Fruit fly (Drosophila melanogaster): ENCODE data around the gene XNP.

The XNP gene

dm6 chr3R:25472635-25473552 is 9.7 kb downstream of the XNP start, which contains the start of the genes Fur1 and Vps33B (continued):
- peak; percentile 97 for TF ChIP-seq CG18599 (GFP tag; optimal IDR thresholded peaks at IDR 0.05)
- TF ChIP-seq fd96Cb (tag; optimal IDR thresholded peaks at IDR 0.05): peak; percentile 96
- peak; percentile 96 for TF ChIP-seq Usf (GFP tag; optimal IDR thresholded peaks at IDR 0.05)
- peak; percentile 88 for TF ChIP-seq CG6813 (GFP tag; optimal IDR thresholded peaks at IDR 0.05)
- TF ChIP-seq br (optimal IDR thresholded peaks at IDR 0.05): no peak
- no peak for TF ChIP-seq Hr78 (GFP tag; optimal IDR thresholded peaks at IDR 0.05)
- peak; percentile 92; the same call in 1 of the 3 replicates for TF ChIP-seq CG3726 (GFP tag; IDR thresholded peaks at IDR 0.05)
- peak; percentile 75 for TF ChIP-seq pzg (GFP tag; optimal IDR thresholded peaks at IDR 0.05)
- peak; percentile 96 for TF ChIP-seq CG12769 (tag; optimal IDR thresholded peaks at IDR 0.05)
- TF ChIP-seq CG1647 (GFP tag; optimal IDR thresholded peaks at IDR 0.05): peak; percentile 98
- peak; percentile 97 for TF ChIP-seq CG14710 (tag; optimal IDR thresholded peaks at IDR 0.05)
- peak; percentile 98 for TF ChIP-seq pnt (GFP tag; optimal IDR thresholded peaks at IDR 0.05)
- peak; percentile 98 for TF ChIP-seq maf-S (GFP tag; optimal IDR thresholded peaks at IDR 0.05)
- peak; percentile 95 for TF ChIP-seq CG3065 (GFP tag; optimal IDR thresholded peaks at IDR 0.05)
- peak; percentile 91 for TF ChIP-seq abd-A (tag; optimal IDR thresholded peaks at IDR 0.05)
- peak; percentile 96 for TF ChIP-seq CG15696 (tag; optimal IDR thresholded peaks at IDR 0.05)
- peak; percentile 99 for TF ChIP-seq tio (GFP tag; optimal IDR thresholded peaks at IDR 0.05)
- no peak; the same call in 1 of the 2 replicates for TF ChIP-seq CG14667 (GFP tag; IDR thresholded peaks at IDR 0.05)
- TF ChIP-seq CG11247 (GFP tag; IDR thresholded peaks at IDR 0.05): peak; percentile 95
- peak; percentile 80; the same call in 2 of the 3 replicates for TF ChIP-seq vnd (GFP tag; IDR thresholded peaks at IDR 0.05; ENCODE audit: partially characterized antibody)
- TF ChIP-seq CG4730 (GFP tag; IDR thresholded peaks at IDR 0.05): peak; percentile 92
- TF ChIP-seq hb (GFP tag; IDR thresholded peaks at IDR 0.05; ENCODE audit: partially characterized antibody): peak; percentile 76; the same call in 2 of the 3 replicates
- TF ChIP-seq twi (tag; optimal IDR thresholded peaks at IDR 0.05): peak; percentile 92
- peak; percentile 96 for TF ChIP-seq CG4328 (GFP tag; optimal IDR thresholded peaks at IDR 0.05)
- TF ChIP-seq Sry-δ (GFP tag; optimal IDR thresholded peaks at IDR 0.05): peak; percentile 93
- peak; percentile 99 for TF ChIP-seq CG15514 (GFP tag; optimal IDR thresholded peaks at IDR 0.05)
- peak; percentile 94 for TF ChIP-seq al (GFP tag; IDR thresholded peaks at IDR 0.05)
- TF ChIP-seq emc (GFP tag; optimal IDR thresholded peaks at IDR 0.05): peak; percentile 96
- peak; percentile 98 for TF ChIP-seq row (GFP tag; IDR thresholded peaks at IDR 0.05)
- peak; percentile 89 for TF ChIP-seq schlank (tag; optimal IDR thresholded peaks at IDR 0.05)
- no peak for TF ChIP-seq h (optimal IDR thresholded peaks at IDR 0.05)
- TF ChIP-seq Tbp (GFP tag; optimal IDR thresholded peaks at IDR 0.05): no peak
- TF ChIP-seq fd3F (GFP tag; optimal IDR thresholded peaks at IDR 0.05): peak; percentile 93
- peak; percentile 98 to 99 for TF ChIP-seq chif (GFP tag; optimal IDR thresholded peaks at IDR 0.05)
- peak; percentile 95 for TF ChIP-seq zfh1 (GFP tag; IDR thresholded peaks at IDR 0.05)
- TF ChIP-seq sens (GFP tag): peak; percentile 100
- TF ChIP-seq Rx (GFP tag; IDR thresholded peaks at IDR 0.05): peak; percentile 89
- peak in 1 of 2 experiments; percentile 90 for TF ChIP-seq Eip74EF (GFP tag; optimal IDR thresholded peaks at IDR 0.05)
- TF ChIP-seq CG6254 (GFP tag; optimal IDR thresholded peaks at IDR 0.05): peak; percentile 93
- peak; percentile 89 for TF ChIP-seq psq (GFP tag; optimal IDR thresholded peaks at IDR 0.05)
- TF ChIP-seq bsh (GFP tag; optimal IDR thresholded peaks at IDR 0.05): peak; percentile 84 to 96
- TF ChIP-seq repo (GFP tag; optimal IDR thresholded peaks at IDR 0.05): peak; percentile 97
- TF ChIP-seq sna (GFP tag; IDR thresholded peaks at IDR 0.05; ENCODE audit: partially characterized antibody): peak; percentile 85
- peak; percentile 98 for TF ChIP-seq bab2 (GFP tag; optimal IDR thresholded peaks at IDR 0.05)
- TF ChIP-seq lola (GFP tag; optimal IDR thresholded peaks at IDR 0.05): peak in 1 of 3 experiments; percentile 97
- TF ChIP-seq CG15269 (tag; optimal IDR thresholded peaks at IDR 0.05): peak; percentile 96
- peak; percentile 90 for TF ChIP-seq wdn (GFP tag; IDR thresholded peaks at IDR 0.05)

All from whole organism, embryonic.